Worm (Caenorhabditis elegans) whole organism, dauer: ENCODE results near the gene ssp-33.

Source experiments
- unc-62 ChIP-seq: sonication (generic microtip); optimal IDR thresholded peaks from 2 replicates; lab custom pipeline; 2017; ENCODE audit warnings: missing biosample characterization, missing genetic modification reagents, missing genetic modification characterization

Gene ssp-33

ce11 chrV:14689060-14689750, 22.0 kb upstream of the ssp-33 start, which contains the start of gene gasr-8:
Gene gasr-8 (plus strand): TSS chrV:14689110.
- TF ChIP-seq unc-62 (GFP tag; lab: Kevin White, UChicago), result no peak

DNA sequence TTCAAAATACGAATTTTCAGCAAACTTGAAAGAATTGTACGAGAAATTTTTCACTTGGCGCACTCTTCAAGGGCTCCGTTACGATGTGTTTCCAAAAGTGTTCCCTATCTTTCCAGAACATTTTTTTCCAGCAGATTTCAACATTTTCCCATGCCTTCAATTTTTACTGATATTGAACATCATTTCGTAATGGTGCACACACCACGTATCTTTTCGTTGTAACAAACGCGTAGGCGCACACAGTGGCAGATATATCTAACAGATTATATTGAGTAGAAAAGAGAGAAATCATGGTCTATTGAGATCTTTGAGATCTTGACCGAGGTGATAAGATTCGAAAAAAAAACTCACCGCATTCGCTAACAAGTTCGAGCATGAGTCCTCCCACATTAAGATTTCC, 15.5 kb upstream of the ssp-33 start:
- TF ChIP-seq unc-62 (GFP tag; lab: Kevin White, UChicago), result no peak

- no peak for TF ChIP-seq unc-62 (GFP tag; lab: Kevin White, UChicago)
Observed at ce11 chrV:14696604-14697307, 14.4 kb upstream of the ssp-33 start, which contains the start of gene unc-112. Gene unc-112 (minus strand): TSS chrV:14696654.

DNA sequence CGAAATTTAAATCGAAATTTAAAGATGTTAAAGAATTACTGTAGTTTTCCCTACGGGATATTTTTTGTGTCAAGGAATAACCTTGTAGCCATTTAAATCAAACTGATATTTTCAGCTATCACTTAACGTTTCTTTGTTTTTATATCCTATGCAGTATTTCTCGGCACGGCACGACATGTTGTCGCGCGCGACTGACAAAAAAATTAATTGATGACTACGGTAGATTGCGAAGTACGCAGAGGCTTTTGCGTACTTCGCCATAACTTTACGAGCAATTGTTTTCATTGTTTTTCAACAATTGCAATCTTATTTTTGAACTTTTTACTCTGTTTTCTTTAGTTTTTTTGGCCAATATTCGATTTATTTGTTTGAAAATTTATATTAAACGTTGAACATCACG, 13.2 kb upstream of the ssp-33 start:
- TF ChIP-seq unc-62 (GFP tag; lab: Kevin White, UChicago), result no peak

DNA sequence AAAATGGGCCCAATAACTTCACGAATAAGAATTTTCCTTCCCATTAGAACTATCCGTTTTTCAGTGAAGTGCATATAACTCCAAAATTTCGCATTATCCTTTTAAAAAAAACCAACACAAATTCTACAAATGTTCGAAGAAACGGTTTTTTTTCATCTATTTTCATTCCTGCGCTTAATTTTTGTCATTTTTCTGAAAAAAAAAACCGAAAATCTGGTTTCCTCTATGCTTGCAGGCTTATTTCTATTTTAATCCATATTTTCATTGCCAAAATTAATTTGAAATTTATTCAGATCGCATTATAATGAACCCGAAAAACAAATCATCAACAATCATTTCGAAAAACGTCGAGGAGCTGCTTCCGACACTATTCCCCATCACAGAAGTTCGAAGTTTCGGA, 12.5 kb upstream of the ssp-33 start, which contains the start of gene set-5:
TSS of gene set-5 (plus strand) at position 301 of the 400 bp plus-strand sequence.
- no peak for TF ChIP-seq unc-62 (GFP tag; lab: Kevin White, UChicago)

DNA sequence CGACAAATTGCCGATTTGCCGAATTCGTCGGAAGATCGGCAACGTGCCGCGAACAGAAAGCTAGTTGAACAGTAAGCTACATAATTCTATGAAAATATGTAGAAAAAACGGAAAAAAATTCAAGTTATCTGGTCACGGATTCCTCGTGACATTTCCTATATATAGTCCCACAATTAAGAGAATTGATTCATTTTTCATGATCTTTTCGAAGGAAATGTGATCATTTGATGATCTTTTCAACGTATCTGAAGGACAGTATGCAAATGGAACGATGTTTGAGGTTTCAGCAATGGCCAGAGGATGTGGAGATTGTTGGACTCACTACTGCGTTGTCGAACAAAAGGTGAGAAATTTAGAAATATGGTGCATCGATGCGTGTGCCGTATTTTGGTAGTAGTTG, 3.2 kb upstream of the ssp-33 start, which contains the start of gene R08A2.9:
TSS of gene R08A2.9 (plus strand) at position 301 of the 400 bp plus-strand sequence.
- TF ChIP-seq unc-62 (GFP tag; lab: Kevin White, UChicago), result no peak

DNA sequence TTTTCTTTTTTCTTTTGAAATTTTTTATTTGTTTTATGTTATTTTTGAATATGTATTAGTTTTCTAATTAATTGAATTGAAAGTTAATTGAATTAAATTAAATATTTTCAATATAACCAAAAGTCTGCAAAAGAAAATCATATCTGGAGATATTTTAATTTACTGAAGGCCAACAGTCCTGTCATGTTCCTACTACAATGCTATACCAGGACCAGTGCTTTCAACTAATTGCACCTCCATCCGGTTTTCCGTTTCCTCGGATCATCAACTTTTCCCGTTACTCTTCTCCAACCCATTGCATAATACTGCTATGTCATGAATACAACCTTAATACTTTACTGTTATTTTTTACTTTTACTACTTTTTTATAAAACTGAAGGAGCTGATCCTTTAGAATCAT, 1.1 kb downstream of the ssp-33 start, which contains the start of gene R08A2.5:
TSS of gene R08A2.5 (plus strand) at position 301 of the 400 bp plus-strand sequence.
- TF ChIP-seq unc-62 (GFP tag; lab: Kevin White, UChicago), result no peak

DNA sequence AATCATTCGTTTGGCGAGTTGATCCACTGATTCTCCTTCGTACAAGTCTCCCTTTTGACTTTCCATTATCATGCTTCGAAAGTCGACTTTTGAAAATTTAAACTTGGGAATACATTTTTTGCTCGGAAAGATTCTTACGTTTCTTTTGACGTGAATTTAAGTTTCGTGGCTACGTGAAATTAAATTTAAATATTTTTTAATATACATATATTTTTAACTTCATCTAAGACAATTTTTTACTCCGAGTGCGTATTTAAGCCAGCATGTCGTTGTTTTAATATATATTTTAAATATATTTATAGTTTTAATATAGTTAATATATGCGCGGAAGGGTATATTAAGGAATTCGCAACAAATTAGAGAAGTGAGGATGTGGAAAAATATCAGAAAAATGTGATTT, 4.4 kb downstream of the ssp-33 start, which contains the start of gene R08A2.2:
TSS of gene R08A2.2 (minus strand) at position 101 of the 400 bp plus-strand sequence.
- no peak for TF ChIP-seq unc-62 (GFP tag; lab: Kevin White, UChicago)

DNA sequence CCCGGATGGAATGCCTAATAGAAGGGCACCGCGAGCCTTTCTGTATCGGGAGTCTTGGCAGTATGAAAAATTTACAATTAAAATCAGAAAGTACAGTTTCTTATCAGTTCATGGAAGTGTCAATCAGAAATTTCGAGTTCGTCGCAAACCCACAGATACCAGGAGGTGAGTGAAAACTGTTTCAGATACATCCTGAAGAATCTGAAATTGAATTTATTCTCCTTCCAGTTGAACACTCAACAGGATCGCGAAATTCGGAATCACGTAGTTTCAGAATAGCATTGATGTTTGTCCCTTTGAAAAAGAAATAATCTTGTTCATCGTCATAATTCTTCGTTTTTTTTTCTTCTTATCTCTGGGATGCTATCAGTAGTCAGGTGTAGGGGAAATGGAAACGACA, 4.9 kb downstream of the ssp-33 start, which contains the start of gene fbxa-147:
TSS of gene fbxa-147 (plus strand) at position 386 of the 400 bp plus-strand sequence.
- no peak for TF ChIP-seq unc-62 (GFP tag; lab: Kevin White, UChicago)

ce11 chrV:14719491-14719890, 8.3 kb downstream of the ssp-33 start, which contains the start of gene R08A2.1:
Gene R08A2.1 (minus strand): TSS chrV:14719591.
- no peak for TF ChIP-seq unc-62 (GFP tag; lab: Kevin White, UChicago)

ce11 chrV:14723020-14723419, 11.8 kb downstream of the ssp-33 start, which contains the start of gene R08A2.7:
Gene R08A2.7 (plus strand): TSS chrV:14723320.
- TF ChIP-seq unc-62 (GFP tag; lab: Kevin White, UChicago), result no peak

- no peak for TF ChIP-seq unc-62 (GFP tag; lab: Kevin White, UChicago)
Observed at ce11 chrV:14725409-14725808, 14.2 kb downstream of the ssp-33 start.

DNA sequence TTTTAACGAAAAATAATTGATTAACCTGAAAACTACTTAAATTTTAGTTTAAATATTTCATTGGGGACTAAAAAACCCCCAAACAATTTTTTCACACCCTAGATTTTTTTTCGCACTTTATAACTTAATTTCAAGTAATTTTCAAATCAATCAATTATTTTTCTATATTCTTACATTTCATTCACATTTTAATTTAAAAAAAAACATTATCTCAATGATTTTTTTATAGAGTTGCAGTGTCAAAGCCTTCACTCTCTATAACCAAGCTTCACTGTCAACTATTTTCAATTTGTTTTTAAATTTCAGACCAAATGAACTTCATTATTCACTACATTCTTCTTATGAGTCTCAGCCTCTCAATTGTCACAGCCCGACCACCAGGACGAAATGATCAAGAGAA, 15.4 kb downstream of the ssp-33 start, which contains the start of gene Y50E8A.1:
TSS of gene Y50E8A.1 (plus strand) at position 301 of the 400 bp plus-strand sequence.
- TF ChIP-seq unc-62 (GFP tag; lab: Kevin White, UChicago), result no peak

DNA sequence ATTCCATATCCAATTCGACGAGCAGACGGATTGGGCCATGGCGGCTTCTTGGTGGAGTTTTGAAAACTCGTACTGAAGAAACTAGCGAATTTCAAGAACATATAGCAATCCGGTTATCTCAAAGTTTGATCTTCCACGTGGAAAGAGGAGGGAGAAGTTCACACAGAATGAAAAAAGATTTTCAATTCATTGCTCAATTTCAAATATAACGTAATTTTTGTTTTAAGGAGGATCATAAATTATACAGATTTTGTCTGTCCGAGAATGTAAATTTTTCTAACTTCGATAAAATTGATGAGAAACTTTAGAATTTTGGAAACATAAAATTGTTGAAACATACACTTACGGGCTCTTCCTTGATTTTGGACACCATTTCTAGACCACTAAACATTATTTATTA, 17.6 kb downstream of the ssp-33 start, which contains the start of gene Y50E8A.2:
TSS of gene Y50E8A.2 (minus strand) at position 101 of the 400 bp plus-strand sequence.
- TF ChIP-seq unc-62 (GFP tag; lab: Kevin White, UChicago), result no peak

ce11 chrV:14729343-14729742, 18.2 kb downstream of the ssp-33 start, which contains the start of gene oig-3:
Gene oig-3 (plus strand): TSS chrV:14729643.
- TF ChIP-seq unc-62 (GFP tag; lab: Kevin White, UChicago), result no peak
